Fruit fly (Drosophila melanogaster) whole organism, embryonic: ENCODE data around the gene fry.
A peak's percentile ranks its signal among the peaks of the same experiment; 100 is the strongest.

ENCODE experiments used
- Atf6 ChIP-seq: fragments of 200-800 bp; sonication (Bioruptor generic); IDR thresholded peaks from 2 replicates; pipeline ENCODE4 v1.3.6; 2022; ENCODE audit warnings: missing biosample characterization, missing genetic modification characterization
- CG10147 ChIP-seq: fragments of 200-800 bp; sonication (Bioruptor generic); optimal IDR thresholded peaks from 2 replicates; lab custom pipeline; 2019; ENCODE audit warnings: missing biosample characterization, mild to moderate bottlenecking, missing genetic modification characterization, moderate library complexity
- CG11085 ChIP-seq: fragments of 200-800 bp; sonication (Bioruptor generic); IDR thresholded peaks from 2 replicates; pipeline ENCODE4 v1.3.6; 2022; ENCODE audit warnings: missing biosample characterization, missing genetic modification characterization
- CG11696 ChIP-seq: fragments of 200-800 bp; sonication (Bioruptor generic); IDR thresholded peaks from 2 replicates; pipeline ENCODE4 v1.3.6; 2022; ENCODE audit warnings: missing biosample characterization, missing genetic modification characterization
- CG13287 ChIP-seq: fragments of 200-800 bp; sonication (Bioruptor generic); IDR thresholded peaks from 2 replicates; pipeline ENCODE4 v1.3.6; 2022; ENCODE audit warnings: missing biosample characterization, missing genetic modification characterization; ENCODE audit not compliant: partially characterized antibody
- CG13624 ChIP-seq: fragments of 200-800 bp; sonication (Bioruptor generic); optimal IDR thresholded peaks from 2 replicates; lab custom pipeline; 2016; ENCODE audit warnings: missing biosample characterization, missing genetic modification characterization
- CG16813 ChIP-seq: fragments of 200-800 bp; sonication (Bioruptor generic); IDR thresholded peaks from 3 replicates; pipeline ENCODE4 v1.3.6; 2022; ENCODE audit warnings: missing biosample characterization, missing genetic modification characterization; ENCODE audit not compliant: partially characterized antibody
- CG17361 ChIP-seq: fragments of 200-800 bp; sonication (Bioruptor generic); IDR thresholded peaks from 3 replicates; pipeline ENCODE4 v1.3.6; 2022; ENCODE audit warnings: missing biosample characterization, missing genetic modification characterization
- CG17802 ChIP-seq: fragments of 200-800 bp; sonication (Bioruptor generic); optimal IDR thresholded peaks from 2 replicates; lab custom pipeline; 2018; ENCODE audit warnings: missing biosample characterization, mild to moderate bottlenecking, missing genetic modification characterization, moderate library complexity
- CG18764 ChIP-seq: fragments of 200-800 bp; sonication (Bioruptor generic); optimal IDR thresholded peaks from 3 replicates; lab custom pipeline; 2016; ENCODE audit warnings: missing biosample characterization, missing genetic modification characterization
- CG3995 ChIP-seq: fragments of 200-800 bp; sonication (Bioruptor generic); optimal IDR thresholded peaks from 3 replicates; lab custom pipeline; 2016; ENCODE audit warnings: missing biosample characterization, missing genetic modification characterization
- CG6765 ChIP-seq: fragments of 200-800 bp; sonication (Bioruptor generic); optimal IDR thresholded peaks from 3 replicates; lab custom pipeline; 2017; ENCODE audit warnings: missing biosample characterization, mild to moderate bottlenecking, missing genetic modification characterization
- CG8089 ChIP-seq: fragments of 200-800 bp; sonication (Bioruptor generic); optimal IDR thresholded peaks from 3 replicates; lab custom pipeline; 2016; ENCODE audit warnings: missing biosample characterization, missing genetic modification characterization
- Camta ChIP-seq: fragments of 200-800 bp; sonication (Bioruptor generic); optimal IDR thresholded peaks from 2 replicates; lab custom pipeline; 2016; ENCODE audit warnings: missing biosample characterization, missing genetic modification characterization
- D ChIP-seq, 2 experiments: fragments of 200-800 bp in 1 of 2; fragments of >200 bp in 1 of 2; sonication (Bioruptor generic) in 1 of 2; optimal IDR thresholded peaks; 2 replicates in 1 of 2; 3 replicates in 1 of 2; lab custom pipeline; 2017; ENCODE audit warnings: mild to moderate bottlenecking in 1 of 2, missing biosample characterization in 1 of 2, missing genetic modification characterization in 1 of 2, missing genetic modification reagents in 1 of 2
- Drgx ChIP-seq: fragments of 200-800 bp; sonication (Bioruptor generic); IDR thresholded peaks from 2 replicates; pipeline ENCODE4 v1.3.6; 2022; ENCODE audit warnings: missing biosample characterization, missing genetic modification characterization
- Fer3 ChIP-seq: fragments of 200-800 bp; sonication (Bioruptor generic); optimal IDR thresholded peaks from 2 replicates; lab custom pipeline; 2018; ENCODE audit warnings: missing biosample characterization, mild to moderate bottlenecking, missing genetic modification characterization, moderate library complexity
- H15 ChIP-seq: fragments of 200-800 bp; sonication (Bioruptor generic); IDR thresholded peaks from 3 replicates; pipeline ENCODE4 v1.3.6; 2022; ENCODE audit warnings: missing biosample characterization, missing genetic modification characterization
- Hmx ChIP-seq: fragments of 200-800 bp; sonication (Bioruptor generic); optimal IDR thresholded peaks from 2 replicates; lab custom pipeline; 2016; ENCODE audit warnings: missing biosample characterization, missing genetic modification characterization
- Mad ChIP-seq: fragments of 200-800 bp; sonication (Bioruptor generic); optimal IDR thresholded peaks from 2 replicates; lab custom pipeline; 2016; ENCODE audit warnings: missing biosample characterization, missing genetic modification characterization
- Mrtf ChIP-seq: fragments of 200-800 bp; sonication (Bioruptor generic); IDR thresholded peaks from 3 replicates; pipeline ENCODE4 v1.3.6; 2022; ENCODE audit warnings: missing biosample characterization, missing genetic modification characterization
- Neu2 ChIP-seq: fragments of 200-800 bp; sonication (Bioruptor generic); optimal IDR thresholded peaks from 3 replicates; lab custom pipeline; 2016; ENCODE audit warnings: missing biosample characterization, missing genetic modification characterization, borderline replicate concordance
- Tbp ChIP-seq: fragments of >200 bp; optimal IDR thresholded peaks from 2 replicates; lab custom pipeline; 2018; ENCODE audit warnings: missing biosample characterization, missing genetic modification characterization
- Vsx1 ChIP-seq: fragments of 200-800 bp; sonication (Bioruptor generic); optimal IDR thresholded peaks from 2 replicates; lab custom pipeline; 2017; ENCODE audit warnings: missing biosample characterization, mild to moderate bottlenecking, missing genetic modification characterization, missing genetic modification reagents
- al ChIP-seq: fragments of 200-800 bp; sonication (Bioruptor generic); IDR thresholded peaks from 2 replicates; pipeline ENCODE4 v1.3.6; 2022; ENCODE audit warnings: missing biosample characterization, missing genetic modification characterization
- bab2 ChIP-seq: fragments of 200-800 bp; sonication (Bioruptor generic); optimal IDR thresholded peaks from 2 replicates; lab custom pipeline; 2016; ENCODE audit warnings: missing biosample characterization, missing genetic modification characterization
- bigmax ChIP-seq: fragments of 200-800 bp; sonication (Bioruptor generic); optimal IDR thresholded peaks from 2 replicates; lab custom pipeline; 2018; ENCODE audit warnings: missing biosample characterization, mild to moderate bottlenecking, missing genetic modification characterization
- chn ChIP-seq: fragments of 200-800 bp; sonication (Bioruptor generic); optimal IDR thresholded peaks from 2 replicates; lab custom pipeline; 2016; ENCODE audit warnings: missing biosample characterization, missing genetic modification characterization
- dati ChIP-seq: fragments of 200-800 bp; sonication (Bioruptor generic); IDR thresholded peaks from 2 replicates; pipeline ENCODE4 v1.3.6; 2022; ENCODE audit warnings: missing biosample characterization, missing genetic modification characterization
- dm ChIP-seq: fragments of 200-800 bp; sonication (Bioruptor generic); optimal IDR thresholded peaks from 3 replicates; lab custom pipeline; 2016; ENCODE audit warnings: missing biosample characterization, missing genetic modification characterization
- ems ChIP-seq: fragments of 200-800 bp; sonication (Bioruptor generic); optimal IDR thresholded peaks from 3 replicates; lab custom pipeline; 2016; ENCODE audit warnings: missing biosample characterization, missing genetic modification characterization
- exex ChIP-seq: fragments of 200-800 bp; sonication (Bioruptor generic); optimal IDR thresholded peaks from 4 replicates; lab custom pipeline; 2018; ENCODE audit warnings: missing biosample characterization, mild to moderate bottlenecking, missing genetic modification characterization, moderate library complexity
- fd64A ChIP-seq: fragments of 200-800 bp; sonication (Bioruptor generic); optimal IDR thresholded peaks from 3 replicates; lab custom pipeline; 2018; ENCODE audit warnings: missing biosample characterization, mild to moderate bottlenecking, missing genetic modification characterization
- gce ChIP-seq: fragments of 200-800 bp; sonication (Bioruptor generic); IDR thresholded peaks from 3 replicates; pipeline ENCODE4 v1.3.6; 2022; ENCODE audit warnings: missing biosample characterization, missing genetic modification characterization
- gro ChIP-seq: fragments of 200-800 bp; sonication (Bioruptor generic); optimal IDR thresholded peaks from 2 replicates; lab custom pipeline; 2016; ENCODE audit warnings: missing biosample characterization, missing genetic modification characterization
- gt ChIP-seq: fragments of 200-800 bp; sonication (Bioruptor generic); IDR thresholded peaks from 2 replicates; pipeline ENCODE4 v1.3.6; 2022; ENCODE audit warnings: missing biosample characterization, missing genetic modification characterization
- hth ChIP-seq: fragments of >200 bp; optimal IDR thresholded peaks from 2 replicates; lab custom pipeline; 2017; ENCODE audit warnings: inconsistent platforms
- kah ChIP-seq: fragments of 200-800 bp; sonication (Bioruptor generic); optimal IDR thresholded peaks from 2 replicates; lab custom pipeline; 2018; ENCODE audit warnings: missing biosample characterization, mild to moderate bottlenecking, missing genetic modification characterization
- ken ChIP-seq: fragments of 200-800 bp; sonication (Bioruptor generic); IDR thresholded peaks from 3 replicates; pipeline ENCODE4 v1.3.6; 2022; ENCODE audit warnings: missing biosample characterization, missing genetic modification characterization
- lmd ChIP-seq: fragments of 200-800 bp; sonication (Bioruptor generic); IDR thresholded peaks from 2 replicates; pipeline ENCODE4 v1.3.6; 2022; ENCODE audit warnings: missing biosample characterization, missing genetic modification characterization
- nau ChIP-seq: fragments of 200-800 bp; sonication (Bioruptor generic); optimal IDR thresholded peaks from 3 replicates; lab custom pipeline; 2017; ENCODE audit warnings: missing biosample characterization, mild to moderate bottlenecking, missing genetic modification characterization, missing genetic modification reagents
- nerfin-2 ChIP-seq: fragments of 200-800 bp; sonication (Bioruptor generic); IDR thresholded peaks from 2 replicates; pipeline ENCODE4 v1.3.6; 2022; ENCODE audit warnings: missing biosample characterization, missing genetic modification characterization; ENCODE audit not compliant: partially characterized antibody
- onecut ChIP-seq: fragments of 200-800 bp; sonication (Bioruptor generic); IDR thresholded peaks from 2 replicates; pipeline ENCODE4 v1.3.6; 2022; ENCODE audit warnings: missing biosample characterization, missing genetic modification characterization
- pita ChIP-seq: fragments of 200-800 bp; sonication (Bioruptor generic); optimal IDR thresholded peaks from 2 replicates; lab custom pipeline; 2017; ENCODE audit warnings: missing biosample characterization, mild to moderate bottlenecking, missing genetic modification characterization
- slp2 ChIP-seq: fragments of 200-800 bp; sonication (Bioruptor generic); optimal IDR thresholded peaks from 2 replicates; lab custom pipeline; 2016; ENCODE audit warnings: missing biosample characterization, missing genetic modification characterization
- ssp ChIP-seq: fragments of 200-800 bp; sonication (Bioruptor generic); IDR thresholded peaks from 2 replicates; pipeline ENCODE4 v1.3.6; 2022; ENCODE audit warnings: missing biosample characterization, missing genetic modification characterization
- tgo ChIP-seq: fragments of 200-800 bp; sonication (Bioruptor generic); IDR thresholded peaks from 3 replicates; pipeline ENCODE4 v1.3.6; 2022; ENCODE audit warnings: missing biosample characterization, missing genetic modification characterization
- wdn ChIP-seq: fragments of 200-800 bp; sonication (Bioruptor generic); IDR thresholded peaks from 2 replicates; pipeline ENCODE4 v1.3.6; 2022; ENCODE audit warnings: missing biosample characterization, missing genetic modification characterization
- wek ChIP-seq: fragments of 200-800 bp; sonication (Bioruptor generic); optimal IDR thresholded peaks from 3 replicates; lab custom pipeline; 2018; ENCODE audit warnings: missing biosample characterization, mild to moderate bottlenecking, missing genetic modification characterization, moderate library complexity
- zfh2 ChIP-seq: fragments of 200-800 bp; sonication (Bioruptor generic); optimal IDR thresholded peaks from 2 replicates; lab custom pipeline; 2016; ENCODE audit warnings: missing biosample characterization, missing genetic modification characterization

Gene fry

DNA sequence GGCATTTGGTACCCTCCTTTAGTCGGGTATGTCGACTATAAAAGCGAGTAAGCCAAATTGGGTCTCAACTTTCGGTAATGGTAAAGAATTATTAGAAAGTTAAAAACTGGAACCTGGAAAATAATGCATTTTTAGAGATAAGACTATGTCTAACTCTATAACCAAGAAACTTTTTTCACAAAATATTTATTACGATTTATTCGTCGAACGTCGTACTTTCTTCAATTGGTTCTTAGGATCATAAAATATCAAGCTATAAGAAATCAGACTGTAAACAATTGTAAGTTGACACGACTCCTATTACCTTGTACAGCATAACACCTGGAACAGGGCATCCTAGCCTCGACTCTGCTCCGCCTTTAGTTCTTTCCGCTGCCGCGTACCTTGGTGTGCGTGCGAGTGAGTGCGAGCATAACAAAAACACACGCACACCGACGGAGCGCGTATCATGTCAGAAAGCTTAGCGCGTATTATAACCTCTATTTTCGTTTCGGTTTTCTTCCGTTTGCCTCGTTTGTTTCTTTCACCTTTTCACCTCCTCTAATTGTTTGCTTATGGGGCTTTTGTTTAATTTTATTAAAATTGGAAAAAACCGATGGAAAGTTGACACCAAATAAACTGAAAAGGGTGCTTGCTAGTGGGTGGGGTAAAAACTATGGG lies 14.1 kb upstream of the fry start (continued):
- peak; percentile 86 for TF ChIP-seq al
- peak; percentile 87 for TF ChIP-seq ssp (GFP tag; lab: Robert Waterston, UW)
- peak; percentile 87 for TF ChIP-seq wdn (GFP tag; lab: Robert Waterston, UW)
- no peak for TF ChIP-seq CG11696 (GFP tag; lab: Robert Waterston, UW)
- TF ChIP-seq CG10147 (GFP tag; lab: Kevin White, UChicago), result peak; percentile 97
- TF ChIP-seq Drgx (GFP tag; lab: Robert Waterston, UW), result peak; percentile 83
- TF ChIP-seq tgo (GFP tag; lab: Robert Waterston, UW), result peak; percentile 91
- peak; percentile 97 for TF ChIP-seq bab2
- TF ChIP-seq H15, result peak; percentile 76
- 0 out of 2 replicates have a peak, but pooled peaks have one; percentile 53 for TF ChIP-seq CG11085
- TF ChIP-seq hth (lab: Kevin White, UChicago), result no peak
- peak; percentile 94 for TF ChIP-seq Mad (GFP tag; lab: Kevin White, UChicago)
- TF ChIP-seq gro (GFP tag; lab: Kevin White, UChicago), result peak; percentile 96
- TF ChIP-seq CG8089 (GFP tag; lab: Kevin White, UChicago), result peak; percentile 95
- TF ChIP-seq ken, result peak; percentile 77
- peak; percentile 89 for TF ChIP-seq CG18764 (GFP tag; lab: Kevin White, UChicago)
- TF ChIP-seq slp2 (GFP tag; lab: Kevin White, UChicago), result peak; percentile 96
- TF ChIP-seq CG3995, result peak; percentile 76
- no peak for TF ChIP-seq kah (GFP tag; lab: Kevin White, UChicago)
- TF ChIP-seq CG16813 (GFP tag; lab: Robert Waterston, UW), result no peak
- peak; percentile 98 for TF ChIP-seq CG17361 (GFP tag; lab: Robert Waterston, UW)
- peak; percentile 95 for TF ChIP-seq CG6765 (GFP tag; lab: Kevin White, UChicago)
- peak; percentile 94 for TF ChIP-seq Atf6 (GFP tag; lab: Robert Waterston, UW)
- TF ChIP-seq CG13624, result peak; percentile 98
- TF ChIP-seq fd64A, result peak; percentile 68
- TF ChIP-seq Mrtf, result peak; percentile 87
- no peak for TF ChIP-seq D (optimal IDR thresholded peaks at IDR 0.05; lab: Kevin White, UChicago)
- TF ChIP-seq D (GFP tag; optimal IDR thresholded peaks at IDR 0.05; lab: Kevin White, UChicago), result peak; percentile 97
- TF ChIP-seq Fer3 (tag; lab: Kevin White, UChicago), result peak; percentile 90
- TF ChIP-seq bigmax (GFP tag; lab: Kevin White, UChicago), result peak; percentile 89
- TF ChIP-seq gt (GFP tag; lab: Robert Waterston, UW), result peak; percentile 75
- TF ChIP-seq CG13287 (GFP tag; lab: Robert Waterston, UW), result no peak
- peak; percentile 72; the same call in 2 of the 3 replicates for TF ChIP-seq gce
- peak; percentile 88 for TF ChIP-seq Vsx1
- TF ChIP-seq zfh2 (GFP tag; lab: Kevin White, UChicago), result peak; percentile 97
- TF ChIP-seq onecut, result peak; percentile 85
- peak; percentile 92 for TF ChIP-seq nau (GFP tag; lab: Kevin White, UChicago)
- peak; percentile 96 for TF ChIP-seq ems
- peak; percentile 75 for TF ChIP-seq exex
- TF ChIP-seq wek (GFP tag; lab: Kevin White, UChicago), result no peak
- peak; percentile 93 for TF ChIP-seq lmd (GFP tag; lab: Robert Waterston, UW)
- peak; percentile 91 for TF ChIP-seq dm (GFP tag; lab: Kevin White, UChicago)
- TF ChIP-seq chn (GFP tag; lab: Kevin White, UChicago), result peak; percentile 96
- TF ChIP-seq dati (GFP tag; lab: Robert Waterston, UW), result peak; percentile 26; the same call in 1 of the 2 replicates
- TF ChIP-seq Hmx (GFP tag; lab: Kevin White, UChicago), result peak; percentile 94
- no peak for TF ChIP-seq pita (GFP tag; lab: Kevin White, UChicago)
- no peak for TF ChIP-seq Tbp (GFP tag; lab: Kevin White, UChicago)
- TF ChIP-seq Camta (GFP tag; lab: Kevin White, UChicago), result peak; percentile 96
- TF ChIP-seq nerfin-2 (GFP tag; lab: Robert Waterston, UW), result no peak
- peak; percentile 68 for TF ChIP-seq Neu2 (GFP tag; lab: Kevin White, UChicago)
- TF ChIP-seq CG17802 (tag; lab: Kevin White, UChicago), result peak; percentile 78
